Worm (Caenorhabditis elegans) whole organism, young adult: Measurements from ENCODE around the gene F15B9.10.

Experiments used
- B0035.1 ChIP-seq: sonication (generic microtip); optimal IDR thresholded peaks from 2 replicates; lab custom pipeline; 2016; ENCODE audit warnings: missing genetic modification characterization, mild to moderate bottlenecking, missing compliant biosample characterization, missing genotype, missing genetic modification reagents
- B0261.1 ChIP-seq: sonication (generic microtip); optimal IDR thresholded peaks from 2 replicates; lab custom pipeline; 2016; ENCODE audit warnings: mild to moderate bottlenecking, missing genetic modification characterization, moderate library complexity, missing compliant biosample characterization
- C17E4.6 ChIP-seq: fragments of 200-800 bp; sonication (Bioruptor generic); IDR thresholded peaks from 2 replicates; pipeline ENCODE4 v1.3.6; 2022; ENCODE audit warnings: missing genetic modification reagents, missing genetic modification characterization, missing compliant biosample characterization
- F22D6.2 ChIP-seq: sonication (generic microtip); optimal IDR thresholded peaks from 2 replicates; lab custom pipeline; 2016; ENCODE audit warnings: mild to moderate bottlenecking, missing genetic modification characterization, missing compliant biosample characterization
- F23B12.7 ChIP-seq: sonication (generic microtip); optimal IDR thresholded peaks from 2 replicates; lab custom pipeline; 2017; ENCODE audit warnings: missing genetic modification characterization, mild to moderate bottlenecking, missing compliant biosample characterization, antibody characterized with exemption, moderate library complexity; ENCODE audit not compliant: insufficient read depth
- F49E8.2 ChIP-seq: sonication (generic microtip); optimal IDR thresholded peaks from 3 replicates; lab custom pipeline; 2017; ENCODE audit warnings: missing genetic modification characterization, mild to moderate bottlenecking, missing compliant biosample characterization, antibody characterized with exemption, moderate library complexity; ENCODE audit not compliant: insufficient read depth
- F57A8.1 ChIP-seq: fragments of 200-800 bp; sonication (Bioruptor generic); optimal IDR thresholded peaks from 2 replicates; lab custom pipeline; 2018; ENCODE audit warnings: mild to moderate bottlenecking, missing genetic modification characterization, moderate library complexity, missing compliant biosample characterization
- ZK185.1 ChIP-seq: sonication (generic microtip); optimal IDR thresholded peaks from 2 replicates; lab custom pipeline; 2016; ENCODE audit warnings: mild to moderate bottlenecking, missing genetic modification characterization, missing compliant biosample characterization; ENCODE audit not compliant: poor library complexity, severe bottlenecking
- akir-1 ChIP-seq: fragments of 200-800 bp; sonication (Bioruptor generic); optimal IDR thresholded peaks from 2 replicates; lab custom pipeline; 2018; ENCODE audit warnings: mild to moderate bottlenecking, missing genetic modification characterization, moderate library complexity, missing compliant biosample characterization
- ama-1 ChIP-seq, 3 experiments: fragments of 150-350 bp in 1 of 3; sonication (generic microtip) in 2 of 3; optimal IDR thresholded peaks; 2 replicates each; lab custom pipeline; 2014 to 2018; ENCODE audit warnings: missing biosample characterization in 2 of 3, missing genetic modification characterization in 2 of 3, missing genetic modification reagents in 2 of 3
- aptf-3 ChIP-seq: fragments of 200-800 bp; sonication (Bioruptor generic); IDR thresholded peaks from 2 replicates; pipeline ENCODE4 v1.3.6; 2022; ENCODE audit warnings: missing genetic modification characterization, missing compliant biosample characterization
- atf-7 ChIP-seq: sonication (generic microtip); optimal IDR thresholded peaks from 2 replicates; lab custom pipeline; 2017; ENCODE audit warnings: mild to moderate bottlenecking, missing genetic modification characterization, missing compliant biosample characterization
- attf-3 ChIP-seq: fragments of 200-800 bp; sonication (Bioruptor generic); conservative IDR thresholded peaks from 2 replicates; pipeline ENCODE4 v1.3.6; 2022; ENCODE audit warnings: missing genetic modification reagents, missing genetic modification characterization, missing compliant biosample characterization
- attf-5 ChIP-seq: fragments of 200-800 bp; sonication (Bioruptor generic); optimal IDR thresholded peaks from 2 replicates; lab custom pipeline; 2018; ENCODE audit warnings: mild to moderate bottlenecking, missing genetic modification characterization, missing compliant biosample characterization
- attf-6 ChIP-seq: fragments of 200-800 bp; sonication (Bioruptor generic); IDR thresholded peaks from 2 replicates; pipeline ENCODE4 v1.3.6; 2022; ENCODE audit warnings: missing genetic modification reagents, missing genetic modification characterization, missing compliant biosample characterization
- bed-2 ChIP-seq: fragments of 200-800 bp; sonication (Bioruptor generic); IDR thresholded peaks from 2 replicates; pipeline ENCODE4 v1.3.6; 2022; ENCODE audit warnings: missing genetic modification reagents, missing genetic modification characterization, missing compliant biosample characterization
- cebp-1 ChIP-seq, 2 experiments: fragments of 200-800 bp in 1 of 2; sonication (Bioruptor generic) in 1 of 2; sonication (generic microtip) in 1 of 2; IDR thresholded peaks in 1 of 2; optimal IDR thresholded peaks in 1 of 2; 2 replicates each; pipeline versions ENCODE4 v1.3.6 to Lab custom; 2017 to 2022; ENCODE audit warnings: missing compliant biosample characterization in 2 of 2, missing genetic modification characterization in 2 of 2, mild to moderate bottlenecking in 1 of 2, missing genetic modification reagents in 1 of 2, moderate library complexity in 1 of 2
- ceh-58 ChIP-seq: fragments of 200-800 bp; sonication (Bioruptor generic); IDR thresholded peaks from 2 replicates; pipeline ENCODE4 v1.3.6; 2022; ENCODE audit warnings: missing genetic modification characterization, missing compliant biosample characterization
- dox-1 ChIP-seq: fragments of 200-800 bp; sonication (Bioruptor generic); IDR thresholded peaks from 2 replicates; pipeline ENCODE4 v1.3.6; 2022; ENCODE audit warnings: missing genetic modification reagents, missing genetic modification characterization, missing compliant biosample characterization
- egl-18 ChIP-seq: fragments of 200-800 bp; sonication (Bioruptor generic); IDR thresholded peaks from 2 replicates; pipeline ENCODE4 v1.3.6; 2022; ENCODE audit warnings: missing genetic modification reagents, missing genetic modification characterization, missing compliant biosample characterization
- egl-44 ChIP-seq: fragments of 200-800 bp; sonication (Bioruptor generic); IDR thresholded peaks from 2 replicates; pipeline ENCODE4 v1.3.6; 2022; ENCODE audit warnings: missing genetic modification reagents, missing genetic modification characterization, missing compliant biosample characterization
- egrh-3 ChIP-seq: fragments of 200-800 bp; sonication (Bioruptor generic); IDR thresholded peaks from 2 replicates; pipeline ENCODE4 v1.3.6; 2022; ENCODE audit warnings: missing genetic modification reagents, missing genetic modification characterization, missing compliant biosample characterization
- ekl-4 ChIP-seq: fragments of 200-800 bp; sonication (Bioruptor generic); IDR thresholded peaks from 2 replicates; pipeline ENCODE4 v1.3.6; 2022; ENCODE audit warnings: missing genetic modification reagents, missing genetic modification characterization, missing compliant biosample characterization
- him-1 ChIP-seq: sonication (generic microtip); optimal IDR thresholded peaks from 2 replicates; lab custom pipeline; 2016; ENCODE audit warnings: missing genotype, missing genetic modification reagents, missing genetic modification characterization, missing compliant biosample characterization
- hmg-20 ChIP-seq: fragments of 200-800 bp; sonication (Bioruptor generic); IDR thresholded peaks from 2 replicates; pipeline ENCODE4 v1.3.6; 2022; ENCODE audit warnings: missing genetic modification reagents, missing genetic modification characterization, missing compliant biosample characterization
- hsf-1 ChIP-seq: fragments of 200-800 bp; sonication (Bioruptor generic); IDR thresholded peaks from 2 replicates; pipeline ENCODE4 v1.3.6; 2022; ENCODE audit warnings: missing genetic modification reagents, missing genetic modification characterization, missing compliant biosample characterization
- let-526 ChIP-seq: fragments of 200-800 bp; sonication (Bioruptor generic); IDR thresholded peaks from 2 replicates; pipeline ENCODE4 v1.3.6; 2022; ENCODE audit warnings: missing genetic modification reagents, missing genetic modification characterization, missing compliant biosample characterization
- lin-26 ChIP-seq: fragments of 200-800 bp; sonication (Bioruptor generic); IDR thresholded peaks from 2 replicates; pipeline ENCODE4 v1.3.6; 2022; ENCODE audit warnings: missing genetic modification reagents, missing genetic modification characterization, missing compliant biosample characterization
- lin-54 ChIP-seq: fragments of 200-800 bp; sonication (Bioruptor generic); optimal IDR thresholded peaks from 2 replicates; lab custom pipeline; 2018; ENCODE audit warnings: mild to moderate bottlenecking, missing genetic modification characterization, missing compliant biosample characterization
- lsy-27 ChIP-seq: sonication (generic microtip); optimal IDR thresholded peaks from 2 replicates; lab custom pipeline; 2017; ENCODE audit warnings: missing genetic modification characterization, mild to moderate bottlenecking, missing compliant biosample characterization, antibody characterized with exemption, missing genotype, borderline replicate concordance; ENCODE audit not compliant: insufficient read depth
- madf-10 ChIP-seq: sonication (generic microtip); optimal IDR thresholded peaks from 2 replicates; lab custom pipeline; 2016; ENCODE audit warnings: mild to moderate bottlenecking, missing genetic modification characterization, missing compliant biosample characterization
- madf-6 ChIP-seq: fragments of 200-800 bp; sonication (Bioruptor generic); IDR thresholded peaks from 2 replicates; pipeline ENCODE4 v1.3.6; 2022; ENCODE audit warnings: missing genetic modification reagents, missing genetic modification characterization, missing compliant biosample characterization
- mcd-1 ChIP-seq: fragments of 200-800 bp; sonication (Bioruptor generic); IDR thresholded peaks from 2 replicates; pipeline ENCODE4 v1.3.6; 2022; ENCODE audit warnings: missing genetic modification reagents, missing genetic modification characterization, missing compliant biosample characterization
- nfyb-1 ChIP-seq: fragments of 200-800 bp; sonication (Bioruptor generic); IDR thresholded peaks from 2 replicates; pipeline ENCODE4 v1.3.6; 2022; ENCODE audit warnings: missing genetic modification reagents, missing genetic modification characterization, missing compliant biosample characterization
- rcor-1 ChIP-seq: fragments of 200-800 bp; sonication (Bioruptor generic); IDR thresholded peaks from 2 replicates; pipeline ENCODE4 v1.3.6; 2022; ENCODE audit warnings: missing genetic modification reagents, missing genetic modification characterization, missing compliant biosample characterization
- repo-1 ChIP-seq: sonication (generic microtip); optimal IDR thresholded peaks from 2 replicates; lab custom pipeline; 2017; ENCODE audit warnings: mild to moderate bottlenecking, missing genetic modification characterization, missing compliant biosample characterization
- rpc-1 ChIP-seq, 2 experiments: fragments of 150-350 bp in 1 of 2; sonication (generic microtip) in 1 of 2; optimal IDR thresholded peaks; 2 replicates each; lab custom pipeline; 2014 to 2018; ENCODE audit warnings: missing biosample characterization in 1 of 2, missing genetic modification characterization in 1 of 2, missing genetic modification reagents in 1 of 2, missing genotype in 1 of 2
- sea-2 ChIP-seq: fragments of 200-800 bp; sonication (Bioruptor generic); IDR thresholded peaks from 2 replicates; pipeline ENCODE4 v1.3.6; 2022; ENCODE audit warnings: missing genetic modification characterization, missing compliant biosample characterization
- snpc-1.1 ChIP-seq: sonication (generic microtip); optimal IDR thresholded peaks from 2 replicates; lab custom pipeline; 2017; ENCODE audit warnings: missing genetic modification characterization, mild to moderate bottlenecking, missing compliant biosample characterization, antibody characterized with exemption, moderate library complexity, missing genotype, missing genetic modification reagents; ENCODE audit not compliant: insufficient read depth
- snpc-1.3 ChIP-seq: sonication (generic microtip); optimal IDR thresholded peaks from 2 replicates; lab custom pipeline; 2017; ENCODE audit warnings: missing genetic modification characterization, mild to moderate bottlenecking, missing compliant biosample characterization, antibody characterized with exemption, moderate library complexity, missing genotype, missing genetic modification reagents; ENCODE audit not compliant: insufficient read depth
- snpc-3.4 ChIP-seq: sonication (generic microtip); optimal IDR thresholded peaks from 2 replicates; lab custom pipeline; 2017; ENCODE audit warnings: missing genetic modification characterization, mild to moderate bottlenecking, missing compliant biosample characterization, antibody characterized with exemption, moderate library complexity, missing genotype, missing genetic modification reagents
- somi-1 ChIP-seq: fragments of 200-800 bp; sonication (Bioruptor generic); optimal IDR thresholded peaks from 2 replicates; lab custom pipeline; 2018; ENCODE audit warnings: mild to moderate bottlenecking, missing genetic modification characterization, missing compliant biosample characterization
- tlf-1 ChIP-seq: fragments of 200-800 bp; sonication (Bioruptor generic); optimal IDR thresholded peaks from 2 replicates; lab custom pipeline; 2018; ENCODE audit warnings: mild to moderate bottlenecking, missing genetic modification characterization, missing compliant biosample characterization
- unc-62 ChIP-seq: fragments of 150-350 bp; optimal IDR thresholded peaks from 2 replicates; lab custom pipeline; 2014; ENCODE audit warnings: missing biosample characterization, missing genetic modification reagents, missing genetic modification characterization

F15B9.10 gene

ce11 chrV:13046125-13047123 lies 37.7 kb upstream of the F15B9.10 start (continued):
- TF ChIP-seq repo-1 (no peak), ceh-58 (GFP tag; lab: Robert Waterston, UW) (no peak), ekl-4 (GFP tag; lab: Robert Waterston, UW) (no peak), hsf-1 (GFP tag; lab: Robert Waterston, UW) (no peak), B0035.1 (peak; percentile 44), madf-6 (GFP tag; lab: Robert Waterston, UW) (peak; percentile 44; the same call in 1 of the 2 replicates), madf-10 (tag; lab: Kevin White, UChicago) (no peak), nfyb-1 (GFP tag; lab: Robert Waterston, UW) (0 out of 2 replicates have a peak, but pooled peaks have one; percentile 14), rcor-1 (GFP tag; lab: Robert Waterston, UW) (no peak), B0261.1 (no peak), unc-62 (GFP tag; lab: Kevin White, UChicago) (no peak), dox-1 (GFP tag; lab: Robert Waterston, UW) (0 out of 2 replicates have a peak, but pooled peaks have one; percentile 15), ZK185.1 (no peak), let-526 (0 out of 2 replicates have a peak, but pooled peaks have one; percentile 22), F22D6.2 (tag; lab: Kevin White, UChicago) (no peak), snpc-3.4 (tag; lab: Kevin White, UChicago) (no peak), lin-54 (GFP tag; lab: Kevin White, UChicago) (peak; percentile 24), somi-1 (GFP tag; lab: Kevin White, UChicago) (no peak), mcd-1 (GFP tag; lab: Robert Waterston, UW) (no peak), egl-44 (no peak), lin-26 (GFP tag; lab: Robert Waterston, UW) (no peak), F49E8.2 (tag; lab: Kevin White, UChicago) (no peak), snpc-1.1 (tag; lab: Kevin White, UChicago) (no peak), him-1 (tag; lab: Kevin White, UChicago) (no peak), sea-2 (no peak), snpc-1.3 (no peak), attf-3 (GFP tag; lab: Robert Waterston, UW) (no peak), bed-2 (GFP tag; lab: Robert Waterston, UW) (no peak), attf-5 (GFP tag; lab: Kevin White, UChicago) (no peak), lsy-27 (tag; lab: Kevin White, UChicago) (no peak), cebp-1 (GFP tag; IDR thresholded peaks at IDR 0.05; lab: Robert Waterston, UW) (no peak), cebp-1 (tag; optimal IDR thresholded peaks at IDR 0.05; lab: Kevin White, UChicago) (peak; percentile 5), F57A8.1 (GFP tag; lab: Kevin White, UChicago) (no peak), attf-6 (GFP tag; lab: Robert Waterston, UW) (no peak), hmg-20 (GFP tag; lab: Robert Waterston, UW) (no peak), F23B12.7 (tag; lab: Kevin White, UChicago) (no peak), C17E4.6 (no peak), aptf-3 (GFP tag; lab: Robert Waterston, UW) (no peak), egrh-3 (GFP tag; lab: Robert Waterston, UW) (no peak), atf-7 (no peak), tlf-1 (GFP tag; lab: Kevin White, UChicago) (no peak), rpc-1 (optimal IDR thresholded peaks at IDR 0.05; lab: Kevin White, UChicago) (no peak), rpc-1 (tag; optimal IDR thresholded peaks at IDR 0.05; lab: Kevin White, UChicago) (no peak), egl-18 (GFP tag; lab: Robert Waterston, UW) (no peak), ama-1 (optimal IDR thresholded peaks at IDR 0.05; lab: Kevin White, UChicago) (no peak), ama-1 (GFP tag; optimal IDR thresholded peaks at IDR 0.05; lab: Kevin White, UChicago) (no peak), akir-1 (GFP tag; lab: Kevin White, UChicago) (no peak)
